Worm (Caenorhabditis elegans) whole organism, L2 larva: ENCODE measurements around the gene clc-13.

Experiments used
- F13H6.1 ChIP-seq: sonication (generic microtip); optimal IDR thresholded peaks from 2 replicates; lab custom pipeline; 2016; ENCODE audit warnings: missing genetic modification characterization, missing compliant biosample characterization
- elt-1 ChIP-seq: fragments of 150-350 bp; optimal IDR thresholded peaks from 2 replicates; lab custom pipeline; 2014; ENCODE audit warnings: missing biosample characterization, missing genetic modification characterization
- gmeb-1 ChIP-seq: fragments of 150-350 bp; optimal IDR thresholded peaks from 2 replicates; lab custom pipeline; 2014; ENCODE audit warnings: missing biosample characterization, missing genetic modification characterization
- lin-39 ChIP-seq: fragments of 150-350 bp; optimal IDR thresholded peaks from 2 replicates; lab custom pipeline; 2014; ENCODE audit warnings: missing biosample characterization, missing genetic modification reagents, missing genetic modification characterization
- nhr-25 ChIP-seq: fragments of 150-350 bp; sonication (generic microtip); optimal IDR thresholded peaks from 3 replicates; lab custom pipeline; 2014; ENCODE audit warnings: missing biosample characterization, missing genetic modification characterization
- skn-1 ChIP-seq: sonication (generic microtip); optimal IDR thresholded peaks from 2 replicates; lab custom pipeline; 2017; ENCODE audit warnings: missing biosample characterization, missing genetic modification characterization
- unc-55 ChIP-seq: fragments of 150-350 bp; sonication (generic microtip); optimal IDR thresholded peaks from 3 replicates; lab custom pipeline; 2014; ENCODE audit warnings: missing biosample characterization, missing genetic modification reagents, missing genetic modification characterization
- zag-1 ChIP-seq: fragments of 150-350 bp; optimal IDR thresholded peaks from 2 replicates; lab custom pipeline; 2014; ENCODE audit warnings: missing biosample characterization, missing genetic modification characterization

ce11 chrV:17021361-17021760, 7.2 kb downstream of the clc-13 start, which contains the start of gene F49H6.12:
- TF ChIP-seq gmeb-1 (tag; lab: Kevin White, UChicago) (no peak), unc-55 (GFP tag; lab: Kevin White, UChicago) (no peak), nhr-25 (tag; lab: Kevin White, UChicago) (no peak), F13H6.1 (tag; lab: Kevin White, UChicago) (no peak), lin-39 (no peak), elt-1 (no peak), zag-1 (tag; lab: Kevin White, UChicago) (no peak), skn-1 (tag; lab: Kevin White, UChicago) (no peak)
